Worm (Caenorhabditis elegans) whole organism, early embryonic: ENCODE data around the gene acl-5.

Experiments
- aly-1 ChIP-seq: sonication (generic microtip); optimal IDR thresholded peaks from 2 replicates; lab custom pipeline; 2016; ENCODE audit warnings: missing genetic modification characterization, missing compliant biosample characterization
- ama-1 ChIP-seq: fragments of 150-350 bp; optimal IDR thresholded peaks from 2 replicates; lab custom pipeline; 2014
- ceh-36 ChIP-seq: sonication (generic microtip); optimal IDR thresholded peaks from 2 replicates; lab custom pipeline; 2016; ENCODE audit warnings: missing genetic modification characterization, inconsistent platforms, missing compliant biosample characterization
- flt-1 ChIP-seq: fragments of 200-800 bp; sonication (Bioruptor generic); IDR thresholded peaks from 2 replicates; pipeline ENCODE4 v1.3.6; 2022; ENCODE audit warnings: missing genetic modification characterization, missing compliant biosample characterization
- hmbx-1 ChIP-seq: sonication (generic microtip); optimal IDR thresholded peaks from 2 replicates; lab custom pipeline; 2016; ENCODE audit warnings: mild to moderate bottlenecking, missing genetic modification characterization, missing compliant biosample characterization
- hmg-4 ChIP-seq: fragments of 200-800 bp; sonication (Bioruptor generic); optimal IDR thresholded peaks from 2 replicates; lab custom pipeline; 2018; ENCODE audit warnings: mild to moderate bottlenecking, missing genetic modification characterization, missing compliant biosample characterization
- scrt-1 ChIP-seq: fragments of 200-800 bp; sonication (Bioruptor generic); IDR thresholded peaks from 2 replicates; pipeline ENCODE4 v1.3.6; 2022; ENCODE audit warnings: missing genetic modification characterization, missing compliant biosample characterization
- sea-1 ChIP-seq: fragments of 200-800 bp; sonication (Bioruptor generic); conservative IDR thresholded peaks from 2 replicates; pipeline ENCODE4 v1.3.6; 2022; ENCODE audit warnings: missing genetic modification characterization, missing compliant biosample characterization
- tbx-11 ChIP-seq: fragments of 200-800 bp; sonication (Bioruptor generic); IDR thresholded peaks from 2 replicates; pipeline ENCODE4 v1.3.6; 2022; ENCODE audit warnings: missing genetic modification characterization, missing compliant biosample characterization
- tbx-37 ChIP-seq: fragments of 200-800 bp; sonication (Bioruptor generic); conservative IDR thresholded peaks from 2 replicates; pipeline ENCODE4 v1.3.6; 2022; ENCODE audit warnings: missing genetic modification reagents, missing genetic modification characterization, missing compliant biosample characterization

DNA sequence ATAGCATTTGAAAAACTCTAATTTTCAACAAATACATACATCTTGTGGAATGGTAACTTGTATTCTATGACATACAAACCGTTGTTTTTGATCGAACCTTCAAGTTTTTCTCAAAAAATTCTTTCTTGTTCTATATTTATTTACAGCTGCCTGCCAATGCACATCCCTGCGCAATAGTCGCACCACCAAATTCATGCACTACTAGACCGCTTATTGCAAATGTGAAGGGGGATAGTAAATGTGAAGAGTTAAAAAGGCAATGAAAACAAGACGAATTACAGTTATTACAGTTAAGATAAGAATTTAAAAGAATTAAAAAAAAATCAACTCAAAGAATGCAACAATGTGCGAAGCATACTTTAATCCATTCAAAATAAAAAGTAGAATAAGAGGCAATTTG lies 26.6 kb upstream of the acl-5 start:
- TF ChIP-seq hmbx-1 (no peak), flt-1 (GFP tag; lab: Robert Waterston, UW) (no peak), scrt-1 (GFP tag; lab: Robert Waterston, UW) (no peak), ama-1 (lab: Kevin White, UChicago) (no peak), ceh-36 (tag; lab: Kevin White, UChicago) (no peak), hmg-4 (no peak), tbx-11 (GFP tag; lab: Robert Waterston, UW) (no peak), tbx-37 (GFP tag; lab: Robert Waterston, UW) (no peak), aly-1 (tag; lab: Kevin White, UChicago) (no peak), sea-1 (GFP tag; lab: Robert Waterston, UW) (no peak)
